Worm (Caenorhabditis elegans) whole organism, young adult: ENCODE data around the gene rmd-6.

Experiments
- B0035.1 ChIP-seq: sonication (generic microtip); optimal IDR thresholded peaks from 2 replicates; lab custom pipeline; 2016; ENCODE audit warnings: missing genetic modification characterization, mild to moderate bottlenecking, missing compliant biosample characterization, missing genotype, missing genetic modification reagents
- B0261.1 ChIP-seq: sonication (generic microtip); optimal IDR thresholded peaks from 2 replicates; lab custom pipeline; 2016; ENCODE audit warnings: mild to moderate bottlenecking, missing genetic modification characterization, moderate library complexity, missing compliant biosample characterization
- C17E4.6 ChIP-seq: fragments of 200-800 bp; sonication (Bioruptor generic); IDR thresholded peaks from 2 replicates; pipeline ENCODE4 v1.3.6; 2022; ENCODE audit warnings: missing genetic modification reagents, missing genetic modification characterization, missing compliant biosample characterization
- F23B12.7 ChIP-seq: sonication (generic microtip); optimal IDR thresholded peaks from 2 replicates; lab custom pipeline; 2017; ENCODE audit warnings: missing genetic modification characterization, mild to moderate bottlenecking, missing compliant biosample characterization, antibody characterized with exemption, moderate library complexity; ENCODE audit not compliant: insufficient read depth
- F37B4.10 ChIP-seq: fragments of 200-800 bp; sonication (Bioruptor generic); IDR thresholded peaks from 2 replicates; pipeline ENCODE4 v1.3.6; 2022; ENCODE audit warnings: missing genetic modification characterization, missing compliant biosample characterization
- F49E8.2 ChIP-seq: sonication (generic microtip); optimal IDR thresholded peaks from 3 replicates; lab custom pipeline; 2017; ENCODE audit warnings: missing genetic modification characterization, mild to moderate bottlenecking, missing compliant biosample characterization, antibody characterized with exemption, moderate library complexity; ENCODE audit not compliant: insufficient read depth
- F57A8.1 ChIP-seq: fragments of 200-800 bp; sonication (Bioruptor generic); optimal IDR thresholded peaks from 2 replicates; lab custom pipeline; 2018; ENCODE audit warnings: mild to moderate bottlenecking, missing genetic modification characterization, moderate library complexity, missing compliant biosample characterization
- Y53F4B.3 ChIP-seq: fragments of 200-800 bp; sonication (Bioruptor generic); IDR thresholded peaks from 2 replicates; pipeline ENCODE4 v1.3.6; 2022; ENCODE audit warnings: missing genetic modification reagents, missing genetic modification characterization, missing compliant biosample characterization
- ZK185.1 ChIP-seq: sonication (generic microtip); optimal IDR thresholded peaks from 2 replicates; lab custom pipeline; 2016; ENCODE audit warnings: mild to moderate bottlenecking, missing genetic modification characterization, missing compliant biosample characterization; ENCODE audit not compliant: poor library complexity, severe bottlenecking
- akir-1 ChIP-seq: fragments of 200-800 bp; sonication (Bioruptor generic); optimal IDR thresholded peaks from 2 replicates; lab custom pipeline; 2018; ENCODE audit warnings: mild to moderate bottlenecking, missing genetic modification characterization, moderate library complexity, missing compliant biosample characterization
- ama-1 ChIP-seq, 3 experiments: fragments of 150-350 bp in 1 of 3; sonication (generic microtip) in 2 of 3; optimal IDR thresholded peaks; 2 replicates each; lab custom pipeline; 2014 to 2018; ENCODE audit warnings: missing biosample characterization in 2 of 3, missing genetic modification characterization in 2 of 3, missing genetic modification reagents in 2 of 3
- athp-1 ChIP-seq: sonication (generic microtip); optimal IDR thresholded peaks from 2 replicates; lab custom pipeline; 2017; ENCODE audit warnings: mild to moderate bottlenecking, missing genetic modification characterization, missing compliant biosample characterization
- attf-3 ChIP-seq: fragments of 200-800 bp; sonication (Bioruptor generic); conservative IDR thresholded peaks from 2 replicates; pipeline ENCODE4 v1.3.6; 2022; ENCODE audit warnings: missing genetic modification reagents, missing genetic modification characterization, missing compliant biosample characterization
- ccch-3 ChIP-seq: fragments of 200-800 bp; sonication (Bioruptor generic); optimal IDR thresholded peaks from 2 replicates; lab custom pipeline; 2018; ENCODE audit warnings: mild to moderate bottlenecking, missing genetic modification characterization, missing compliant biosample characterization
- die-1 ChIP-seq: sonication (generic microtip); optimal IDR thresholded peaks from 2 replicates; lab custom pipeline; 2016; ENCODE audit warnings: missing genotype, mild to moderate bottlenecking, missing genetic modification characterization, missing compliant biosample characterization
- dpff-1 ChIP-seq: sonication (generic microtip); optimal IDR thresholded peaks from 2 replicates; lab custom pipeline; 2017; ENCODE audit warnings: mild to moderate bottlenecking, missing genetic modification characterization, missing compliant biosample characterization
- egrh-3 ChIP-seq: fragments of 200-800 bp; sonication (Bioruptor generic); IDR thresholded peaks from 2 replicates; pipeline ENCODE4 v1.3.6; 2022; ENCODE audit warnings: missing genetic modification reagents, missing genetic modification characterization, missing compliant biosample characterization
- hsf-1 ChIP-seq: fragments of 200-800 bp; sonication (Bioruptor generic); IDR thresholded peaks from 2 replicates; pipeline ENCODE4 v1.3.6; 2022; ENCODE audit warnings: missing genetic modification reagents, missing genetic modification characterization, missing compliant biosample characterization
- let-526 ChIP-seq: fragments of 200-800 bp; sonication (Bioruptor generic); IDR thresholded peaks from 2 replicates; pipeline ENCODE4 v1.3.6; 2022; ENCODE audit warnings: missing genetic modification reagents, missing genetic modification characterization, missing compliant biosample characterization
- lin-40 ChIP-seq: sonication (generic microtip); optimal IDR thresholded peaks from 2 replicates; lab custom pipeline; 2016; ENCODE audit warnings: missing genetic modification characterization, mild to moderate bottlenecking, missing compliant biosample characterization, missing genotype, missing genetic modification reagents
- lir-1 ChIP-seq: fragments of 200-800 bp; sonication (Bioruptor generic); conservative IDR thresholded peaks from 2 replicates; pipeline ENCODE4 v1.3.6; 2022; ENCODE audit warnings: missing genetic modification reagents, missing genetic modification characterization, missing compliant biosample characterization
- lsl-1 ChIP-seq: fragments of 200-800 bp; sonication (Bioruptor generic); optimal IDR thresholded peaks from 2 replicates; lab custom pipeline; 2018; ENCODE audit warnings: mild to moderate bottlenecking, missing genetic modification characterization, moderate library complexity, missing compliant biosample characterization
- madf-10 ChIP-seq: sonication (generic microtip); optimal IDR thresholded peaks from 2 replicates; lab custom pipeline; 2016; ENCODE audit warnings: mild to moderate bottlenecking, missing genetic modification characterization, missing compliant biosample characterization
- nhr-120 ChIP-seq: fragments of 200-800 bp; sonication (Bioruptor generic); IDR thresholded peaks from 2 replicates; pipeline ENCODE4 v1.3.6; 2022; ENCODE audit warnings: missing genetic modification characterization, missing compliant biosample characterization
- nhr-27 ChIP-seq: fragments of 200-800 bp; sonication (Bioruptor generic); optimal IDR thresholded peaks from 2 replicates; lab custom pipeline; 2018; ENCODE audit warnings: mild to moderate bottlenecking, missing genetic modification characterization, moderate library complexity, missing compliant biosample characterization
- tbp1 ChIP-seq: fragments of 200-800 bp; sonication (Bioruptor generic); optimal IDR thresholded peaks from 2 replicates; lab custom pipeline; 2018; ENCODE audit warnings: mild to moderate bottlenecking, missing genetic modification characterization, missing compliant biosample characterization
- unc-130 ChIP-seq: sonication (generic microtip); optimal IDR thresholded peaks from 2 replicates; lab custom pipeline; 2016; ENCODE audit warnings: missing genetic modification reagents, missing genetic modification characterization, missing compliant biosample characterization
- ztf-18 ChIP-seq: sonication (generic microtip); optimal IDR thresholded peaks from 2 replicates; lab custom pipeline; 2016; ENCODE audit warnings: missing genotype, mild to moderate bottlenecking, missing genetic modification characterization, missing compliant biosample characterization
- ztf-25 ChIP-seq: fragments of 200-800 bp; sonication (Bioruptor generic); IDR thresholded peaks from 2 replicates; pipeline ENCODE4 v1.3.6; 2022; ENCODE audit warnings: missing genetic modification reagents, missing genetic modification characterization, missing compliant biosample characterization
- ztf-3 ChIP-seq: fragments of 200-800 bp; sonication (Bioruptor generic); optimal IDR thresholded peaks from 2 replicates; lab custom pipeline; 2018; ENCODE audit warnings: mild to moderate bottlenecking, missing genetic modification characterization, missing compliant biosample characterization

Gene rmd-6

DNA sequence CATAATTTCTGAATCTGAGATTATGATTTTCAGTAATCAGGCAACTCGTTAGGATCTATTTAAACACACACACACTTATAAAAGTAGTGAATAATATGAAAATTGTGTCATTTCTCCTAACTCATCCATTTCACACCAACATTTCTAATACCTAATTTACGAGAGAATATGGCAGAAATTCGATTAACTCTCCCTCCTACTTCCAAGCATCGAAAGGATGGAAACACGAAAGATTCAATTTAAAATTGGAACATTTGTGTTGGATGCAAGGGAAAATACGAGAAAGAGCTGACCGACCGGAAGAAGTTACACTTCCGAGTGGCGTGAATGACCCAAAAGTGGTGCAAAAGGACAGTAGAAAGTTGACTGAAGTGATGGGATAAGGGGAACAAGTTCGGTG lies 40.3 kb downstream of the rmd-6 start:
- TF ChIP-seq akir-1 = no peak
- TF ChIP-seq F37B4.10 (GFP tag; lab: Robert Waterston, UW) = no peak
- no peak for TF ChIP-seq ccch-3 (GFP tag; lab: Kevin White, UChicago)

DNA sequence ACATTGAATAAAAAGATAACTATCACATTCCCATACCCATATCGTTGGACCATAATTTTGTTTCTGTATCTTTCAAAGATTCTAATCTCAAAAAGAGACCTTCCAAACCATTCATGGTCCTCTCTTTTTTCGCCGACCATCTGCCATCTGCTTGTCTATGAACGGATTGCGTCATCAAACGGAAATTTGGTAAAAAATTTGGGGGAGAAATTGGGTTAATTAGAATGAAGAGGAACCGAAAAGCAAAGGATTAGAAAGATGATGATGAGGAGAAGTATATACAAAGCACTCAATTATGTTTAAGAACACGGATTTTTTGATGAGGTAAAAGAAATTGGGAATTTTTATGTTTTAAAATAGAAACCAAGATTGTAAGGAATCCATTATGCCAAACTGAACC lies 41.3 kb downstream of the rmd-6 start:
- TF ChIP-seq F23B12.7 (tag; lab: Kevin White, UChicago) (no peak), B0261.1 (tag; lab: Kevin White, UChicago) (no peak), die-1 (tag; lab: Kevin White, UChicago) (no peak), tbp1 (GFP tag; lab: Kevin White, UChicago) (no peak), lin-40 (no peak), C17E4.6 (no peak), Y53F4B.3 (GFP tag; lab: Robert Waterston, UW) (no peak), dpff-1 (tag; lab: Kevin White, UChicago) (no peak), lsl-1 (GFP tag; lab: Kevin White, UChicago) (no peak), egrh-3 (GFP tag; lab: Robert Waterston, UW) (no peak), let-526 (no peak), athp-1 (tag; lab: Kevin White, UChicago) (no peak), F49E8.2 (tag; lab: Kevin White, UChicago) (no peak), hsf-1 (GFP tag; lab: Robert Waterston, UW) (no peak), ama-1 (optimal IDR thresholded peaks at IDR 0.05; lab: Kevin White, UChicago) (no peak), ama-1 (GFP tag; optimal IDR thresholded peaks at IDR 0.05; lab: Kevin White, UChicago) (no peak), nhr-27 (tag; lab: Kevin White, UChicago) (no peak)

DNA sequence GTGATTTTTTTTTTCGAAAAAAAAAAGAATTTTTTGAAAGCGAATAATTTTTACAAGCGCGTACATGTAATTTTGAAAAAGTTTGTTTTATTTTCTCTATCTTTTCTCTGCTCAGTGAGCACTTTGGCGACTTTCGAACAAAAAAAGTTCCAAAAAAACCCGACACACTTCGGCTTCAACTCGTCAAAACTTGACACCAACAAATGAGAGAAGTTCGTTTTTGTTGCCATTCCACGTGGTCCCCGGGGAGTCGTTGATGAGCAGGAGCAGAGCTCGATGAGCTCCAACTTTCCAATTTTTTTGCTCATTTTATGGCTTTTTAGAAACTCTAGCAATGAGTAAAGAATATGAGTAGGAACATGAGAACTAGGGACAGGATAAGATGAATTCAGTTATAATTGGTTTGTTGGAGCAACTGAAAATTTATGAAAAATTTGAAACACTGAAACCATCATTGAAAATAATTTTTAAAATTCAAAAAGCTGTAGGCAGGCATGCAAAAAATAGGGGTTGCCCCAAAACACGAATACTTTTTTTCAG lies 41.8 kb downstream of the rmd-6 start:
- no peak for TF ChIP-seq ZK185.1 (tag; lab: Kevin White, UChicago)
- TF ChIP-seq, all 124 proteins: peak for 0

DNA sequence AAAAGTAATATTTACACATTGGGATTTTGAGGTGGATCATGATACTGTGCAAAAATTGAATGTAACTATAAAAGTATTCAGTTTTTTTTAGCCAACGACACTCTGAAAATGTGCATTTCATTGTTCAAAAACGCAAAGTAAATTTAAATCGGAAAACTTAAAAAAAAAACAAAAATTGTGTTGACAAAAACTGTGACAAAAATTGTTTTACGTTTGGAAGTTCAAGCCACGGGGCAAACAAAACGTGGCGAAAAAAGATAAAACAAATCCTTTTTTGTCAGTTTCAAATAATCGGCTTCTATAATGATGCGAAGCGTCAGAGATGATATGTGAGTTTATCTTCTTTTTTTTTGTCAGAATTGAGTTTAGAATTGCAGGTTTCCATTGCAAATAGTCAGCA lies 42.9 kb downstream of the rmd-6 start, which contains the start of gene AC7.3:
Gene AC7.3 (plus strand): TSS at position 301 of the 400 bp plus-strand sequence.
- no peak for TF ChIP-seq madf-10
- no peak for TF ChIP-seq ztf-18 (tag; lab: Kevin White, UChicago)
- no peak for TF ChIP-seq lin-40
- no peak for TF ChIP-seq ztf-25 (GFP tag; lab: Robert Waterston, UW)
- TF ChIP-seq unc-130 (GFP tag; lab: Kevin White, UChicago) = no peak
- no peak for TF ChIP-seq lir-1 (GFP tag; lab: Robert Waterston, UW)
- no peak for TF ChIP-seq B0035.1 (tag; lab: Kevin White, UChicago)
- TF ChIP-seq ztf-3 (GFP tag; lab: Kevin White, UChicago) = no peak
- no peak for TF ChIP-seq attf-3
- no peak for TF ChIP-seq F57A8.1 (GFP tag; lab: Kevin White, UChicago)
- no peak for TF ChIP-seq nhr-120 (GFP tag; lab: Robert Waterston, UW)
- TF ChIP-seq, all 124 proteins: peak for 0
